Worm (Caenorhabditis elegans) whole organism, L4/young adult: ENCODE data around the gene srx-110.

Experiments used
- dao-5 ChIP-seq: sonication (generic microtip); optimal IDR thresholded peaks from 2 replicates; lab custom pipeline; 2016; ENCODE audit warnings: missing genotype, missing genetic modification characterization, moderate library complexity, missing compliant biosample characterization
- him-1 ChIP-seq: sonication (generic microtip); optimal IDR thresholded peaks from 2 replicates; lab custom pipeline; 2016; ENCODE audit warnings: missing genotype, missing genetic modification reagents, missing genetic modification characterization, missing compliant biosample characterization

- TF ChIP-seq him-1 (no peak), dao-5 (tag; lab: Kevin White, UChicago) (no peak)
Measured at ce11 chrII:3678978-3679377, 30.4 kb upstream of the srx-110 start.
